Fruit fly (Drosophila melanogaster) whole organism, wandering third instar larva: Measurements from ENCODE around the gene Mettl4.

ENCODE experiments used
- Dfd ChIP-seq: fragments of >200 bp; optimal IDR thresholded peaks from 2 replicates; lab custom pipeline; 2017; ENCODE audit warnings: missing biosample characterization, missing genetic modification characterization
- Mio ChIP-seq: sonication (Bioruptor generic); optimal IDR thresholded peaks from 2 replicates; lab custom pipeline; 2016; ENCODE audit warnings: missing biosample characterization, missing genetic modification characterization
- N ChIP-seq: fragments of >200 bp; optimal IDR thresholded peaks from 2 replicates; lab custom pipeline; 2018; ENCODE audit warnings: missing biosample characterization, missing external identifiers, missing genetic modification characterization
- br ChIP-seq: fragments of 200-800 bp; sonication (Bioruptor generic); optimal IDR thresholded peaks from 2 replicates; lab custom pipeline; 2016; ENCODE audit warnings: missing biosample characterization, missing genetic modification characterization
- brk ChIP-seq: fragments of 200-800 bp; sonication (Bioruptor generic); optimal IDR thresholded peaks from 2 replicates; lab custom pipeline; 2016; ENCODE audit warnings: missing biosample characterization, mild to moderate bottlenecking, missing genetic modification characterization
- fru ChIP-seq: fragments of 200-800 bp; sonication (Bioruptor generic); optimal IDR thresholded peaks from 3 replicates; lab custom pipeline; 2016; ENCODE audit warnings: missing biosample characterization, mild to moderate bottlenecking, missing genetic modification characterization
- psq ChIP-seq: fragments of 200-800 bp; sonication (Bioruptor generic); optimal IDR thresholded peaks from 3 replicates; lab custom pipeline; 2017; ENCODE audit warnings: missing biosample characterization, mild to moderate bottlenecking, missing genetic modification characterization, moderate library complexity
- usp ChIP-seq: fragments of >200 bp; optimal IDR thresholded peaks from 2 replicates; lab custom pipeline; 2017; ENCODE audit warnings: missing biosample characterization, missing genetic modification characterization

DNA sequence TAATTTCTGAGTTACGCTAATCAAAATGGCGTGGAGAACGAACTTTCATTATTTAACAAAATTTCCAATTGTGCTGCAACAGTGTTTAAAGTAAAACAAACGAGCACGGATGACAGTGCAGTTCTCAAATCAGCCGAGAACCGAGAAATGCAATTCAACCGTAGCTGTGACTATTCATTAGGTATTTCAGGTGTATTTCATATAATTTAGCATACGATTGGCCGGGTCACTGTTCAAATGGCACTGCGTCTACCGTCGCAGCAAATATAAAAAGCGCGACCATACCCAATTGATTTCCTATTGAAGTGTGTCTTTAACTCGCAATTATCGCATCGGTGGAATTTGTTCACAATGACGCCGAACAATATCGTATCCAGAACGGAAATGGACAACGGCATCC is 30.5 kb downstream of the Mettl4 start, which contains the start of gene CG14893:
- TF ChIP-seq fru (GFP tag; lab: Kevin White, UChicago) (no peak), N (no peak), br (GFP tag; lab: Kevin White, UChicago) (no peak), brk (no peak), psq (GFP tag; lab: Kevin White, UChicago) (no peak), Mio (GFP tag; lab: Kevin White, UChicago) (no peak), Dfd (GFP tag; lab: Kevin White, UChicago) (no peak), usp (GFP tag; lab: Kevin White, UChicago) (no peak)
